Fruit fly (Drosophila melanogaster): ENCODE data around the gene Mkk4.

Mkk4 gene

DNA sequence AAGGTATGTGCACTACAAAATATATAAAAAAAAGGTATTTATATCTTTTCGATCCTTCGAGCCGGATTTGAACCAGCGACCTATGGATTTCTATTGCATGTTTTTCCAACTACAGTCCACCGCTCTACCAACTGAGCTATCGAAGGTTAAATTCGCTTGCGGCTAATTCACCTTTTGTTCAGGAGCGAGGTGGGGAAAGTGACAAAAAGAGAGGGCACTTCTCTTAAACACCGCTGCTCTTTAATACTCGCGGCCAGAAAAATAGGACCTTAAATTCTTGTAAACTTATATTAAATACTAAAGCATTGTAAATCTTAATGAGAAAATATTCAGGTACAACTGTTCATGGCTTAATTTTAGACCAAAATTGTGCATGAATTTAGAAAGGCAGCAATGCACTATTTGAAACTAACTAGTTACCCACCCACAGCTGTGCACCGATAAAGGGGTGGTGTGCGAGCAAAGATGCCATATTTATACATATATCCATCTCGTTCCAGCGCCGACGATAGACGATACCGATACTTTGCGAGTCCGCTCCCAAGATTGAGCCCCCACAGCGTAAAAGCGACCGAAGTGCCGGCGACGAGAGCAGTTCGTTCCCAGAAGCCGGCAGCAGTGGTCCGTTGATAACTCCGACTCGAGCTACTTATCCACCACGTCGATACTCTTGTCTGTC, 18.6 kb upstream of the Mkk4 start (continued):
- TF ChIP-seq fkh (GFP tag; optimal IDR thresholded peaks at IDR 0.05), result peak; percentile 80
- peak; percentile 97 for TF ChIP-seq CG9139 (GFP tag; optimal IDR thresholded peaks at IDR 0.05)
- TF ChIP-seq CG15336 (GFP tag; IDR thresholded peaks at IDR 0.05), result peak; percentile 99
- TF ChIP-seq net (GFP tag; optimal IDR thresholded peaks at IDR 0.05), result peak; percentile 99
- TF ChIP-seq CG11762 (GFP tag; optimal IDR thresholded peaks at IDR 0.05; ENCODE audit: insufficient read depth), result peak; percentile 95
- TF ChIP-seq topi (GFP tag; optimal IDR thresholded peaks at IDR 0.05), result peak; percentile 98
- TF ChIP-seq Gug (GFP tag; IDR thresholded peaks at IDR 0.05), result peak; percentile 96
- TF ChIP-seq CG3032 (tag; optimal IDR thresholded peaks at IDR 0.05), result peak; percentile 97
- TF ChIP-seq acj6 (GFP tag; optimal IDR thresholded peaks at IDR 0.05), result peak; percentile 98
- TF ChIP-seq Eip78C (GFP tag), result peak; percentile 100
- TF ChIP-seq Sox14 (GFP tag; optimal IDR thresholded peaks at IDR 0.05), result peak; percentile 98
- peak; percentile 97 for TF ChIP-seq CG34406 (GFP tag; optimal IDR thresholded peaks at IDR 0.05)
- TF ChIP-seq Met (GFP tag; optimal IDR thresholded peaks at IDR 0.05), result peak; percentile 98
- TF ChIP-seq dac (GFP tag; optimal IDR thresholded peaks at IDR 0.05), result peak; percentile 94
- peak; percentile 94 for TF ChIP-seq Ets21C (GFP tag; optimal IDR thresholded peaks at IDR 0.05)
- peak; percentile 98 for TF ChIP-seq CG8119 (GFP tag; IDR thresholded peaks at IDR 0.05)

DNA sequence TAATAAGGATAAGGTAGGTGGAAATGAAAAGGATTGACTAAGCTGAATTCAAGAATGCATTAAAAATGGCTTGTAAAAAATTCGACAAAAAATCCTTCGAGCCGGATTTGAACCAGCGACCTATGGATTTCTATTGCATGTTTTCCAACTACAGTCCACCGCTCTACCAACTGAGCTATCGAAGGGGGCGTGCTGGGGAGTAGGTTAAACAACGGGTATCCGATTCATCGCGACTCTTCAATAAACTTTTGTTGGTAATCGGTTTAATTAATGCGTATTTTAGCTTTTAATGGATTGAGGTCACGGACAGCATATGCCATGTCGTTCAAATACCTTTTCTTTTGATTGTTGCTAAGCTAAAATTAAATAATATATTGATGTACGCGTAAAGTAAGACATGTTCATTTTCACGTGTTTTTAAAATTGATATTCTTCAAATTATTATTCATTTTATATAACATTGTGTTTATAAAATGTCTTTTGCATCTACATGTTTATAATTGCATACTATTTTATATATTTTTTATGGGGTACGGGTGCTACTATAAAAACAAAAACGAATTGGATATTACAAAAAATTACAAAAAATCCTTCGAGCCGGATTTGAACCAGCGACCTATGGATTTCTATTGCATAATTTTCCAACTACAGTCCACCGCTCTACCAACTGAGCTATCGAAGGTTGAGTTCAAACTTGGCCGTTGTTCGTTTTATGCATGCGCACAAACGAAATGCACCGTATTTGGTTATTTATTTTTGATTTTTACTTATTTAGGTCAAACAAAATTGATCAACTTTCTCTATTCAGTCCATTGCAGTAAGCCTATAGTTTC, 17.6 kb upstream of the Mkk4 start:
- TF ChIP-seq ss (GFP tag; optimal IDR thresholded peaks at IDR 0.05) (no peak), Gug (GFP tag; IDR thresholded peaks at IDR 0.05) (no peak), svp (GFP tag) (peak; percentile 63), CG6276 (GFP tag; optimal IDR thresholded peaks at IDR 0.05) (no peak), Hr39 (GFP tag; optimal IDR thresholded peaks at IDR 0.05) (no peak), CG11902 (GFP tag; optimal IDR thresholded peaks at IDR 0.05) (no peak), Eip93F (GFP tag; optimal IDR thresholded peaks at IDR 0.05) (peak; percentile 3), Hr4 (GFP tag; optimal IDR thresholded peaks at IDR 0.05) (no peak), dsx (GFP tag; optimal IDR thresholded peaks at IDR 0.05; ENCODE audit: poor library complexity, severe bottlenecking) (no peak), CG34406 (GFP tag; optimal IDR thresholded peaks at IDR 0.05) (no peak), vri (GFP tag; optimal IDR thresholded peaks at IDR 0.05) (peak; percentile 81), CG6808 (GFP tag; optimal IDR thresholded peaks at IDR 0.05) (no peak), Met (GFP tag; optimal IDR thresholded peaks at IDR 0.05) (no peak), CG3032 (tag; optimal IDR thresholded peaks at IDR 0.05) (no peak), CG8119 (GFP tag; IDR thresholded peaks at IDR 0.05) (no peak), CG10669 (GFP tag; optimal IDR thresholded peaks at IDR 0.05) (no peak), CG4318 (GFP tag; optimal IDR thresholded peaks at IDR 0.05) (no peak), OdsH (GFP tag; optimal IDR thresholded peaks at IDR 0.05) (no peak), topi (GFP tag; optimal IDR thresholded peaks at IDR 0.05) (no peak), dac (GFP tag; optimal IDR thresholded peaks at IDR 0.05) (no peak), CG11762 (GFP tag; optimal IDR thresholded peaks at IDR 0.05; ENCODE audit: insufficient read depth) (no peak), fkh (GFP tag; optimal IDR thresholded peaks at IDR 0.05) (no peak), acj6 (GFP tag; optimal IDR thresholded peaks at IDR 0.05) (no peak), Sox14 (GFP tag; optimal IDR thresholded peaks at IDR 0.05) (no peak), Sox102F (GFP tag; optimal IDR thresholded peaks at IDR 0.05) (no peak), CG8319 (GFP tag; optimal IDR thresholded peaks at IDR 0.05) (no peak), pdm3 (GFP tag; optimal IDR thresholded peaks at IDR 0.05) (no peak), salr (GFP tag; optimal IDR thresholded peaks at IDR 0.05) (no peak), CG9139 (GFP tag; optimal IDR thresholded peaks at IDR 0.05) (no peak), Eip78C (GFP tag) (peak; percentile 65), fd59A (GFP tag; optimal IDR thresholded peaks at IDR 0.05) (no peak), CG6854 (GFP tag; optimal IDR thresholded peaks at IDR 0.05) (no peak), Ets96B (tag; optimal IDR thresholded peaks at IDR 0.05) (no peak), CG1621 (tag; optimal IDR thresholded peaks at IDR 0.05) (no peak), Eip75B (GFP tag; optimal IDR thresholded peaks at IDR 0.05) (no peak)

Data from whole organism, prepupa.